Worm (Caenorhabditis elegans) whole organism, L3 larva: ENCODE data around the gene hda-2.

Experiments
- fos-1 ChIP-seq: fragments of 150-350 bp; optimal IDR thresholded peaks from 2 replicates; lab custom pipeline; 2014; ENCODE audit warnings: missing biosample characterization, missing genetic modification characterization
- lin-39 ChIP-seq: fragments of 150-350 bp; optimal IDR thresholded peaks from 2 replicates; lab custom pipeline; 2018; ENCODE audit warnings: missing biosample characterization, missing genetic modification reagents, missing genetic modification characterization
- nhr-237 ChIP-seq: fragments of 150-350 bp; optimal IDR thresholded peaks from 2 replicates; lab custom pipeline; 2014; ENCODE audit warnings: missing biosample characterization, missing genetic modification characterization

- TF ChIP-seq lin-39 (tag; lab: Kevin White, UChicago) (no peak), fos-1 (tag; lab: Kevin White, UChicago) (no peak), nhr-237 (tag; lab: Kevin White, UChicago) (no peak)
Measured at ce11 chrII:8071012-8071625, 48.8 kb upstream of the hda-2 start.
